Fruit fly (Drosophila melanogaster) whole organism, pupa: ENCODE results near the gene elm.

ENCODE experiments used
- CG10348 ChIP-seq: fragments of 200-800 bp; sonication (Bioruptor generic); IDR thresholded peaks from 2 replicates; pipeline ENCODE4 v1.3.6; 2022; ENCODE audit warnings: missing biosample characterization, missing genetic modification characterization
- CG12605 ChIP-seq: fragments of 200-800 bp; sonication (Bioruptor generic); IDR thresholded peaks from 2 replicates; pipeline ENCODE4 v1.3.6; 2022; ENCODE audit warnings: missing biosample characterization, missing genetic modification characterization
- CG13204 ChIP-seq: fragments of 200-800 bp; sonication (Bioruptor generic); optimal IDR thresholded peaks from 2 replicates; lab custom pipeline; 2018; ENCODE audit warnings: missing biosample characterization, mild to moderate bottlenecking, missing genetic modification characterization, moderate library complexity
- CG14655 ChIP-seq: fragments of 200-800 bp; sonication (Bioruptor generic); optimal IDR thresholded peaks from 3 replicates; lab custom pipeline; 2017; ENCODE audit warnings: mild to moderate bottlenecking, missing biosample characterization, missing genetic modification reagents, missing genetic modification characterization
- CG15710 ChIP-seq: fragments of 200-800 bp; sonication (Bioruptor generic); optimal IDR thresholded peaks from 2 replicates; lab custom pipeline; 2018; ENCODE audit warnings: missing biosample characterization, mild to moderate bottlenecking, missing genetic modification characterization, moderate library complexity
- CG17806 ChIP-seq: fragments of 200-800 bp; sonication (Bioruptor generic); optimal IDR thresholded peaks from 2 replicates; lab custom pipeline; 2018; ENCODE audit warnings: missing biosample characterization, mild to moderate bottlenecking, missing genetic modification characterization, moderate library complexity
- CG32121 ChIP-seq: fragments of 200-800 bp; sonication (Bioruptor generic); IDR thresholded peaks from 2 replicates; pipeline ENCODE4 v1.3.6; 2022; ENCODE audit warnings: missing biosample characterization, missing genetic modification characterization
- CG34367 ChIP-seq: fragments of 200-800 bp; sonication (Bioruptor generic); optimal IDR thresholded peaks from 2 replicates; lab custom pipeline; 2018; ENCODE audit warnings: missing biosample characterization, mild to moderate bottlenecking, missing genetic modification characterization
- CG4496 ChIP-seq: fragments of 200-800 bp; sonication (Bioruptor generic); IDR thresholded peaks from 3 replicates; pipeline ENCODE4 v1.3.6; 2022; ENCODE audit warnings: missing biosample characterization, missing genetic modification characterization
- CG8159 ChIP-seq: fragments of 200-800 bp; sonication (Bioruptor generic); optimal IDR thresholded peaks from 3 replicates; lab custom pipeline; 2018; ENCODE audit warnings: missing biosample characterization, mild to moderate bottlenecking, missing genetic modification characterization, moderate library complexity
- CG8301 ChIP-seq: fragments of 200-800 bp; sonication (Bioruptor generic); optimal IDR thresholded peaks from 2 replicates; lab custom pipeline; 2018; ENCODE audit warnings: missing biosample characterization, mild to moderate bottlenecking, missing genetic modification characterization
- CG9948 ChIP-seq: fragments of 200-800 bp; sonication (Bioruptor generic); optimal IDR thresholded peaks from 2 replicates; lab custom pipeline; 2018; ENCODE audit warnings: missing biosample characterization, mild to moderate bottlenecking, missing genetic modification characterization, moderate library complexity
- D1 ChIP-seq: fragments of 200-800 bp; sonication (Bioruptor generic); optimal IDR thresholded peaks from 2 replicates; lab custom pipeline; 2018; ENCODE audit warnings: missing biosample characterization, mild to moderate bottlenecking, missing genetic modification characterization, moderate library complexity
- EcR ChIP-seq: fragments of 200-800 bp; sonication (Bioruptor generic); optimal IDR thresholded peaks from 3 replicates; lab custom pipeline; 2019; ENCODE audit warnings: missing biosample characterization, missing genetic modification characterization, mild to moderate bottlenecking, moderate library complexity, missing genetic modification reagents
- Ets98B ChIP-seq: fragments of 200-800 bp; sonication (Bioruptor generic); IDR thresholded peaks from 2 replicates; pipeline ENCODE4 v1.3.6; 2022; ENCODE audit warnings: missing biosample characterization, missing genetic modification characterization
- Pif1A ChIP-seq: fragments of 200-800 bp; sonication (Bioruptor generic); optimal IDR thresholded peaks from 3 replicates; lab custom pipeline; 2016; ENCODE audit warnings: missing biosample characterization, missing genetic modification characterization
- Pif1B ChIP-seq: fragments of 200-800 bp; sonication (Bioruptor generic); optimal IDR thresholded peaks from 3 replicates; lab custom pipeline; 2016; ENCODE audit warnings: missing biosample characterization, missing genetic modification characterization
- Snoo ChIP-seq: fragments of 200-800 bp; sonication (Bioruptor generic); optimal IDR thresholded peaks from 3 replicates; lab custom pipeline; 2017; ENCODE audit warnings: missing biosample characterization, mild to moderate bottlenecking, missing genetic modification characterization, inconsistent platforms
- fd96Ca ChIP-seq: fragments of 200-800 bp; sonication (Bioruptor generic); IDR thresholded peaks from 3 replicates; pipeline ENCODE4 v1.3.6; 2022; ENCODE audit warnings: missing biosample characterization, missing genetic modification characterization
- gl ChIP-seq: fragments of 200-800 bp; sonication (Bioruptor generic); optimal IDR thresholded peaks from 2 replicates; lab custom pipeline; 2018; ENCODE audit warnings: missing biosample characterization, mild to moderate bottlenecking, missing genetic modification characterization
- rn ChIP-seq: fragments of 200-800 bp; sonication (Bioruptor generic); IDR thresholded peaks from 2 replicates; pipeline ENCODE4 v1.3.6; 2022; ENCODE audit warnings: missing biosample characterization, missing genetic modification characterization

elm gene

DNA sequence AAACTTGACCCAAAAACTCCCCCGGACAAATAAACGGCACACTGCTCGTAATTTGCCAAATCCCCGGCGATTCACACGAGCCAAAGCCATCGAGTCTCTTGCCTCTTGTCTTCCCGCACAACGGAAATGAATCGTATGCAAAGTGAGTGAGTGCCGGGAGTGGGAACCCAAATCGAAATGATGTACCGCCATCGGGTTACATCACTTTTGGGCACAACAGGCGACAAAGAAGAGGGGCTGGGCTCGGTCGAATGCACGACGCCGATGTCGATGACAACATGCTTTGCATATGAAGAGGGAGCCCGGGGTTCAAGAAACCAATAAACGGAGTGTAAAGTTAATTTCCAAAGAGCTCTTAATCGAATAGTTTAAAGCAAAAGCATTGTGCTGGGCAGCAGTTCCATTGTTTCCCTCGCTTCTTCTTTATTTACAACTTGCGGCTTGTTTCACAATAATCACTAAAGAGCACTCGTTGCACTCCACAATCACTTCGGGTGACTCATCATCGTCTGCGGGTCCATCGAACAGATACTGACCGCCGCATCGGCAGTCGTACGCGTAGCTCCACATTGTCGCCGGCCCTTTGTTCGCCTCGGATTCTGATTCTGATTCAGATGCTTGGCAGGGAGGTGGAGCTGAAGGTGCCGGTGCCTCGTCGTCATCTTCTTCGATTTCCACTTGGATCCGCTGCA, 32.8 kb downstream of the elm start:
- TF ChIP-seq CG14655 (GFP tag; lab: Kevin White, UChicago), result peak; percentile 14
- TF ChIP-seq Pif1A (GFP tag; lab: Kevin White, UChicago), result peak; percentile 4
- no peak for TF ChIP-seq CG9948 (tag; lab: Kevin White, UChicago)
- no peak for TF ChIP-seq CG15710
- TF ChIP-seq CG8159, result peak; percentile 27
- TF ChIP-seq Pif1B (GFP tag; lab: Kevin White, UChicago), result no peak
- TF ChIP-seq D1 (tag; lab: Kevin White, UChicago), result no peak
- peak; percentile 18 for TF ChIP-seq CG34367 (tag; lab: Kevin White, UChicago)
- TF ChIP-seq Ets98B (GFP tag; lab: Robert Waterston, UW), result no peak; the same call in 1 of the 2 replicates
- peak; percentile 82 for TF ChIP-seq gl (tag; lab: Kevin White, UChicago)
- 0 out of 3 replicates have a peak, but pooled peaks have one; percentile 45 for TF ChIP-seq fd96Ca (GFP tag; lab: Robert Waterston, UW)
- no peak for TF ChIP-seq rn (GFP tag; lab: Robert Waterston, UW)
- no peak for TF ChIP-seq Snoo (tag; lab: Kevin White, UChicago)
- peak; percentile 4 for TF ChIP-seq CG8301
- peak; percentile 50 for TF ChIP-seq CG12605 (GFP tag; lab: Robert Waterston, UW)
- no peak for TF ChIP-seq CG32121
- TF ChIP-seq CG4496 (GFP tag; lab: Robert Waterston, UW), result peak; percentile 42; the same call in 1 of the 3 replicates
- TF ChIP-seq EcR (GFP tag; lab: Kevin White, UChicago), result peak; percentile 94
- TF ChIP-seq CG10348 (GFP tag; lab: Robert Waterston, UW), result no peak
- no peak for TF ChIP-seq CG17806 (tag; lab: Kevin White, UChicago)
- TF ChIP-seq CG13204, result peak; percentile 77

DNA sequence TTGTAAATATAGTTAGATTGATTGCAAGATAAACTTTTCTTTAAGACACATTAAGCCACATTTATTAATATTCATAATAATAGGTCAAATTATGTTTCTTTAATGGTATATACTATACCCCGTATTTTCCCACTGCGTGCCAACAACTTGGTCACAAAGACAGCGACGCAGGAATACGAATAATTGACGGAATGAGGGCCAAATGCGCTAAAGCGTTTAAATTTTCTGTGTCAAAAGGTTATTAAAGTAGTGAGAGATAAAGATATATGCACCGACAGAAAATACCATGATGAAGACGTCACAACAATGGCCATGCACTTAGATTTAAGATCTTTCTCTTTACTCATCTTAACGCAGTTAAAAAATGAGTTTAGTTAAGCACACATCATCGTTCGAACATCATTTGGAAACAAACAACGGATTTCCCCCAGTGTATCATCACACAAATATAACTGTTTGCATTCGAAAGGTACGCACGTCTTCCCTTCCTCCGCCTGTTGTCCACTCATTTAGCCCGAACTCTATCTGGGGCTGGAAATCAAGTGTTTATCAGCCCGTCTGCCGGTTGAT, 34.2 kb downstream of the elm start:
- TF ChIP-seq Pif1B (GFP tag; lab: Kevin White, UChicago), result peak; percentile 34
- peak; percentile 58 for TF ChIP-seq CG8301
- no peak for TF ChIP-seq CG13204
- TF ChIP-seq CG4496 (GFP tag; lab: Robert Waterston, UW), result 0 out of 3 replicates have a peak, but pooled peaks have one; percentile 45
- peak; percentile 30 for TF ChIP-seq CG34367 (tag; lab: Kevin White, UChicago)
- peak; percentile 33; the same call in 1 of the 2 replicates for TF ChIP-seq CG32121
- TF ChIP-seq fd96Ca (GFP tag; lab: Robert Waterston, UW), result peak; percentile 64; the same call in 1 of the 3 replicates
- peak; percentile 30 for TF ChIP-seq CG12605 (GFP tag; lab: Robert Waterston, UW)
- TF ChIP-seq Ets98B (GFP tag; lab: Robert Waterston, UW), result no peak; the same call in 1 of the 2 replicates
- peak; percentile 41 for TF ChIP-seq CG9948 (tag; lab: Kevin White, UChicago)
- TF ChIP-seq Snoo (tag; lab: Kevin White, UChicago), result peak; percentile 60
- TF ChIP-seq EcR (GFP tag; lab: Kevin White, UChicago), result no peak
- TF ChIP-seq CG10348 (GFP tag; lab: Robert Waterston, UW), result no peak
- peak; percentile 45 for TF ChIP-seq CG17806 (tag; lab: Kevin White, UChicago)
- peak; percentile 51 for TF ChIP-seq rn (GFP tag; lab: Robert Waterston, UW)
- peak; percentile 79 for TF ChIP-seq CG14655 (GFP tag; lab: Kevin White, UChicago)
- peak; percentile 61 for TF ChIP-seq Pif1A (GFP tag; lab: Kevin White, UChicago)
- peak; percentile 60 for TF ChIP-seq CG15710
- TF ChIP-seq gl (tag; lab: Kevin White, UChicago), result peak; percentile 14
- no peak for TF ChIP-seq D1 (tag; lab: Kevin White, UChicago)
- peak; percentile 70 for TF ChIP-seq CG8159

DNA sequence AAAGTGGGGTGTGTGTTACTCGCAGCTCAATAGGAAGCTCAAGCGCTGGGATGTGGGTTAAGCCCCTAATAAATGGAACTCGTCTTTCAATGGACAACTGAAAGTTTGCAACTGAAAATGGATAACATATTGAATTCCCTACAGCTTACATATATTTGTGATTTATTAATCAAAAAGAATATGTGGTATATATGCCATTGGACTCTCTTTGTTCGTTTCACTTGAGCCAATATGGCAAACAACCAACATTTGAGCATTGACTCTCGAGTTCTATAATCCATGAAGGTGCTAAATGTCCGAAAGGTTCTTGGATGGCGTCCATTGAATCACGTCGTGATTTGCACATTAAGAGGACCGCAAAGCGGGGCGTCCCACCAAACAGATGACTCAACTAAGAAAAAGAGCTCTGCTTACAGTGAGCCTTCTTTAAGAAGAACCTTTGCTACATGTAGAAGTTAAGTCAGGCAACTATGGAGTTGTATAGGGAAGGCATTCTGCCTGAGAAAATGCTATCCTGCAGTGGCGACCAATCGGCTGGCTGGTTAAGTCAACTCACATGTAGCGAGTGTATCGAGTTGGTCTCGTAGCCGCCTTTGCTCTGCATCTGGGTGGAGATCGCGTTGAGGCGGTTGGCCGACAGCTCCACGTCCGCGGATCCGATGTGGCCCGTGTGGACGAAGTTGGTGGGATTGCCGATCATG, 36.6 kb downstream of the elm start:
- TF ChIP-seq EcR (GFP tag; lab: Kevin White, UChicago) (no peak), Pif1B (GFP tag; lab: Kevin White, UChicago) (no peak), gl (tag; lab: Kevin White, UChicago) (peak; percentile 7), fd96Ca (GFP tag; lab: Robert Waterston, UW) (peak; percentile 63), Pif1A (GFP tag; lab: Kevin White, UChicago) (peak; percentile 16), Snoo (tag; lab: Kevin White, UChicago) (peak; percentile 22), CG8159 (peak; percentile 34), Ets98B (GFP tag; lab: Robert Waterston, UW) (peak; percentile 55), CG12605 (GFP tag; lab: Robert Waterston, UW) (no peak), CG4496 (GFP tag; lab: Robert Waterston, UW) (peak; percentile 46; the same call in 2 of the 3 replicates), CG9948 (tag; lab: Kevin White, UChicago) (peak; percentile 32), CG10348 (GFP tag; lab: Robert Waterston, UW) (no peak), rn (GFP tag; lab: Robert Waterston, UW) (no peak), CG32121 (peak; percentile 56), CG17806 (tag; lab: Kevin White, UChicago) (peak; percentile 22), D1 (tag; lab: Kevin White, UChicago) (no peak), CG34367 (tag; lab: Kevin White, UChicago) (no peak), CG14655 (GFP tag; lab: Kevin White, UChicago) (no peak), CG13204 (no peak), CG8301 (peak; percentile 53), CG15710 (peak; percentile 50)

DNA sequence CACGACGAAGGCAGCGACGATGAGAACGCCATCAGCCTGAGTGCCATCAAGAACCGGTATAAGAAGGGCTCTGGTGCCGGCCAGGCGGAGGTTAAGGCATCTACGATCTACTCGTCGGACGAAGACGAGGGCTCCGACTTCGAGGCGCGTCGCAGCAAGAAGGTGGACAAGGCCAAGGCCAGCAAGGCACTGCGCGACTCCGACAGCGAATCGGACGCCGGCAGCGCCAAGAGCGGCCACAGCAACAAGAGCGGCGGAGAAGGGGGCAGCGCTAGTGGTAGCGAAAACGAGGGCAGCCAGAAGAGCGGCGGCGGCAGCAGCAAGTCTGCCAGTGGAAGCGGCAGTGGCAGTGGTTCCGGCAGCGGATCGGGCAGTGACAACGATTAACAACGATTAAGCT, 39.2 kb downstream of the elm start:
- TF ChIP-seq CG4496 (GFP tag; lab: Robert Waterston, UW) (no peak), EcR (GFP tag; lab: Kevin White, UChicago) (peak; percentile 85), CG10348 (GFP tag; lab: Robert Waterston, UW) (no peak), fd96Ca (GFP tag; lab: Robert Waterston, UW) (no peak), CG32121 (no peak), CG15710 (no peak), gl (tag; lab: Kevin White, UChicago) (no peak), Pif1B (GFP tag; lab: Kevin White, UChicago) (no peak), CG8159 (no peak), CG17806 (tag; lab: Kevin White, UChicago) (no peak), Snoo (tag; lab: Kevin White, UChicago) (no peak), Pif1A (GFP tag; lab: Kevin White, UChicago) (no peak), Ets98B (GFP tag; lab: Robert Waterston, UW) (no peak), CG13204 (peak; percentile 79), rn (GFP tag; lab: Robert Waterston, UW) (no peak), D1 (tag; lab: Kevin White, UChicago) (no peak), CG9948 (tag; lab: Kevin White, UChicago) (no peak), CG34367 (tag; lab: Kevin White, UChicago) (no peak)
